Worm (Caenorhabditis elegans) whole organism, dauer: Measurements from ENCODE around the gene Y75B8A.7.
"Not testable (repeated sequence)": the region's sequence is repeated elsewhere in the genome, so short reads cannot be mapped to it uniquely, and the experiment has no call there.

Experiments used
- unc-62 ChIP-seq: sonication (generic microtip); optimal IDR thresholded peaks from 2 replicates; lab custom pipeline; 2017; ENCODE audit warnings: missing biosample characterization, missing genetic modification reagents, missing genetic modification characterization

Gene Y75B8A.7

DNA sequence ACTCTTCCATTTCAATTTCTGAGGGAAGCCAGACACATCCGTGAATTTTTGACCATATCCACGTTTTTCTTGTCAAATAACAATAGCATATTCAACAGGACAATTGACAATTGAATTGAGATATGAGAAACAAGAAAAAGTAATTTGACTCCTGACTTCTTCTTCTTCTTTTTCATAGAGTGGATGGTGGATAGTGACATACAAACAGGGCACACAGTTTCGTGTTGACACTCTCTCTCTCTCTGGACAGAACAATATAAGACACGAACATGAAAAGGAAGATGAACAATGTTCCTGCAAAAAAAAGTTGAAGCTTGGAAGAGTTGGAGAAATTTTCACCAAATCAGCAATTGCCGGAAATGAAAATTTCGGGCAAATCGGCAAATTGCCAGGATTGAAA, 1.6 kb upstream of the Y75B8A.7 start:
- no peak for TF ChIP-seq unc-62 (GFP tag; lab: Kevin White, UChicago)

DNA sequence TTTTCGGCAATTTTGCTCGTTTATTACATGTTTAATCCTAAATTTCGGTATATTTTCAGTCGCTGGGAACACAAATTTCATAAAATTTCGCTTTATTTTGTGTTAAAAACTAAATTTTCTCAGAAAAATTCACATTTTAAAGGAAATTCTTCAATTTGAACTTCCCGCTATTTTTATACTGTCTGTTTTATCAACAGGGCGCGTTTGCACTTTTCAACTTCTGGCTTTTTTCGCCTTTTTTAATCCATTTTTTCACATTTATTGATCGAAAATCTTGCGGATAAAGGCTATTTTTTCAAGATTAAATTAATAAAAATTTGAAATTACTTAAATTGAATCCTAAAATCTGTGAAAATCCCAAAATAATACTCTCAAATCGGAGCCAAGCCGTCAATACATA, 542 bp upstream of the Y75B8A.7 start:
- no peak for TF ChIP-seq unc-62 (GFP tag; lab: Kevin White, UChicago)

DNA sequence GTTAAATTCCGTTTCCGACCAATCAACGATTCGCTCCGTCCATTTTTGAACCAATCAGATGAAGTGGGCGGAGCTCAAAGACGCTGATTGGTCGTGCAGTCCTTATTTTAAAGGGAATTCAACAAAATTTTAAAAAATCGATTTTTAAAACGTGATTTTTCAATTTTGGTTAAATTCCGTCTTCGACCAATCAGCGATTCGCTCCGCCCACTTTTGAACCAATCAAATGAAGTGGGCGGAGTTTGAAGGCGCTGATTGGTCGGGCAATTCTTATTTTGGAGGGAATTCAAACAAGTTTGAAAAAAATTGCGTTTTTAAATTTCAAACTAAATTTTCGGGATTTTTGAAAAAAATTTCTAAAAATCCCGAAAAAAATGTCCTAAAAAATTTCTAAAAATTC, 815 bp downstream of the Y75B8A.7 start:
- no peak for TF ChIP-seq unc-62 (GFP tag; lab: Kevin White, UChicago)

DNA sequence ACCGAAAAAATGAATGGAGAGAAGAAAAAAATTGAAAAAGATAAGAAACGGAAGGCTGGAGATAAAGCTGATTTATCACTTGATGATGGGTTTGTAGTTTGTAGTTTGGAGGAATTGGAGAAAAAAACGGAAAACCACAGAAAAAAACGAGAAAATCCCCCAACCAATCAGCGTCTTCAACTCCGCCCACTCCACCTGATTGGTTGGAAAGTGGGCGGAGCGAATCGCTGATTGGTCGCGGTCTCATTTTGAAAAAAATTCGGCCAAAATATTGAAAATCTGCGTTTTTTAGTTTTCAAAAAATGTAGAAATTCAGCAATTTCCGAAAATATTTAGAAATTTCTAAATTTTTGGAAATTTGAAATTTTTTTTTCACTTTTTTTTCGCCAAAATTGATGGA, 3.1 kb downstream of the Y75B8A.7 start:
- no peak for TF ChIP-seq unc-62 (GFP tag; lab: Kevin White, UChicago)

DNA sequence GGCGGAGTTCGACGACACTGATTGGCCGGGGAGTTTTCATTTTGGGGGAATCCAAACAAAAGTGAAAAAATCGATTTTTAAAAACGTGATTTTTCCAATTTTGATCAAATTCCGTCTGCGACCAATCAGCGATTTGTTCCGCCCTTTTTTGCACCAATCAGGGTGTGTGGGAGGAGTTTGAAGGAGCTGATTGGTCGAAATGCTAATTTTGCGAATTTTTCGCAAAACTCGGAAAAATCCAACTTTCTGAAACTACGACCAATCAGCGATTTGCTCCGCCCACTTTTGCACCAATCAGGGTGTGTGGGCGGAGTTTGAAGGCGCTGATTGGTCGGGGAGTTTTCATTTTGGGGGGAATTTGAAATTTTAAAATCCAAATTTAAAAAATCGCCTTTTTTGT, 3.9 kb downstream of the Y75B8A.7 start:
- no peak for TF ChIP-seq unc-62 (GFP tag; lab: Kevin White, UChicago)

DNA sequence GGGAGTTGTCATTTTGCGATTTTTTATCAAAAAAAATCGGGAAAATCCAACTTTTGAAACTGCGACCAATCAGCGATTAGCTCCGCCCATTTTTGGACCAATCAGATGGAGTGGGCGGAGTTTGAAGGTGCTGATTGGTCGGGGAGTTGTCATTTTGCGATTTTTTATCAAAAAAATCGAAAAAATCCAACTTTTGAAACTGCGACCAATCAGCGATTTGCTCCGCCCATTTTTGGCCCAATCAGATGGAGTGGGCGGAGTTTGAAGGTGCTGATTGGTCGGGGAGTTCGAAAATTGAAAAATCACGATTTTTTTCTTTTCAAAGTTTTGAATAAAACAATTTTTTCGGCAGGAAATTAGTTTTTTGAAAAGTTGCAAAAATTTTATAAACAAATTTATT, 4.9 kb downstream of the Y75B8A.7 start:
- no peak for TF ChIP-seq unc-62 (GFP tag; lab: Kevin White, UChicago)

DNA sequence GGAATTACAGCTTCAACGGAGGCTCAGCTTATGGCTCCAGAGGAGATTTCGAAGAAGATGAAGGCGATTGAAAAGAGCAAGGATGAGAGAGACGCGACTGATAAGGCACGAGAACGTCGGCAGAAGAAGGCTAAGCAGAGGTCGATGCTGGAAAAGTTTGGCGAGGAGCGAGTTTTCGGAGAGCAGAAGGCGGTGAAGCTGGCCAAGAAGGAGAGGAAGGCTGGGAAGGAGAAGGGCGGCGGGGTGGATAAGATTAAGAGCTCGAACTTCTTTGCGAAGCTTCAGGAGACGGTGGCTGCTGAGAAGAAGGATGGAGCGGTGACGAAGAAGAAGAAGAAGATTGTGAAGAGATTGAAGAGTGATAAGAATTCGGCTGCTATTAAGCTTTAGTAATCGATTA, 6.5 kb downstream of the Y75B8A.7 start:
- no peak for TF ChIP-seq unc-62 (GFP tag; lab: Kevin White, UChicago)

DNA sequence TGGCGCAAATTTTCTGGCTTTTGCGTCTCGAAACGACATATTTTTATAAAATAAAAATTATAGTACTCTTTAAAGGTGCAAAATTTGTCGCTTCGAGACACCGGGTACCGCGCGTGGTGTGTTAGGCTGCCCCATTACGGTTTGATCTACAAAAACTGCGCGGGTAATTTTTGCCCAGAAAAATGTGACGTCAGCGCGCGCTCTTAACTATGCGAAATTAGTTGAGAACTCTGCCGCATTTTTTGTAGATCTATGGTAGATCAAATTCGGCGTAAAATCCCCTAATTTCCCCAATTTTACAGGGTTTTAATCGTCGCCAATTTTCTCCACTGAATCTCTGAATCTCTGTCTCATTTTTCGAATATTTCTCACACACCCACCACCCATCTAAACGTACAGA, 7.8 kb downstream of the Y75B8A.7 start, which contains the start of gene Y75B8A.8:
Y75B8A.8 (plus strand) TSS at position 301 of the 400 bp plus-strand sequence.
- no peak for TF ChIP-seq unc-62 (GFP tag; lab: Kevin White, UChicago)

DNA sequence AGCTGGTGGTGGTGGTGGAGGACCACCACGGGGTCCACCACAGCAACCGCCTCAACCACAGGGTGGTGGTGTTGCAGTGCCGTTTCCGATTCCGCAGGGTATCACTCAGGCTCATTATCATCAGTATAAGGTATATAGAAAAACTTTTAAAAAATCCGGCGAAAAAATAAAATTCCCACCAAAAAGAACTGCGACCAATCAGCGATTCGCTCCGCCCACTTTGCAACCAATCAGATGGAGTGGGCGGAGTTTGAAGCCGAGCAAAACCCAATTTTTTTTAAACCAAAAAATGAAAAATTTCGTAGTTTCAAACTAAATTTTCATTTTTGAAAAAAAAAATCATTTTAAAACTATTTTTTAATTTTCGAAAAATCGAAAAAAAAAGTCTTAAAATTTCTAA, 8.2 kb downstream of the Y75B8A.7 start:
- no peak for TF ChIP-seq unc-62 (GFP tag; lab: Kevin White, UChicago)

DNA sequence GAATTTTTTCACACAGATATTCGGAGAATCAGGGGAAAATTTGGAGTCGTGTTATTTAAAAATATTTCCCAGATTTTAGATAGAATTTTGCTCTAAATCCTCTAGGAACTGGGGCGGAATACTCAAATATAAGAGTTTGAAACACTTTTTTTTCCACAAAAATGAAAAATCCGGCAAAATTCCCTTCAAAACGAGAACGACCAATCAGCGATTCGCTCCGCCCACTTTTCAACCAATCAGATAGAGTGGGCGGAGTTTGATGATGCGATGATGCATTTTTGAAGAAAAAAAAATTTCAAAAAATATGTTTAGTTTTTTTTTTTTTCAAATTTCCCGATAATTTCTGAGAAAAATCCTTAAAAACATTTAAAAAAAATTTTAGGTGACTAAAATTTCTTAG, 11.7 kb downstream of the Y75B8A.7 start:
- TF ChIP-seq unc-62 (GFP tag; lab: Kevin White, UChicago) = no peak

DNA sequence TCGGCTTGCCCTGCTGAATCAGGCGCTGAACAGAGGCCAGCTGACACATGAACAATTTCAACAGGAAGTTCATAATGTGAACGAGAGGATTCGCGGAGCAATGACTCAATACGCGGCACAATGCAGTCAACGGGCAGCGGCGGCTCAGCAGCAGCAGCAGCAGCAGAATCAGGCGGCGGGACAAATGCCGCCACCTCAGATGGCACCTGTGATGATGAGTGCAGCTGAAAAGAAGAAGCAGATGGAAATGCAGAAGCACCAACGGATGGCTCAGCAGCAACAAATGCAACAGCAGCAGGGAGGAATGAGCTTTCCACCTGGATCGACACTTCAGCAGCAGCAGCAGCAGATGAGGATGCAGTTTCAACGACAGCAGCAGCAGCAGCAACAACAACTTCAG, 12.6 kb downstream of the Y75B8A.7 start:
- no peak for TF ChIP-seq unc-62 (GFP tag; lab: Kevin White, UChicago)

DNA sequence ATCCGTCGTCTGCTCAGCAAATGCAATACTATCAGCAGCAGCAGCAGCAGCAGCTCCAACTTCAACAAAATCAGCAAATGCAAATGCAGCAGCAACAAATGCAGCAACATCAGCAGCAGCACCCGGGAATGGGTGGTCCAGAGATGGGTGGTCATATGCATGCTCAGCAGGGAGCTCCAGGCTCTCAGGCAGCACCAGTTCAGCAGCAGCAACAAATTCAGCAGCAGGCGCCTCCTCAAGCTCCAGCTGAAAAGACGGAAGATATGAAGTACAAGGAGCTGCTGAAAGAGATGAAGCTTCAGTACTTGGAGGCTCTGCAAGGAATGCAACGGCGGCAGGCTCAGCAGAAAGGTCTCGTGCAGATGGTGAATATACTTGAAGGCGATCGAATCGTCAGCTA, 14.3 kb downstream of the Y75B8A.7 start:
- TF ChIP-seq unc-62 (GFP tag; lab: Kevin White, UChicago) = no peak

DNA sequence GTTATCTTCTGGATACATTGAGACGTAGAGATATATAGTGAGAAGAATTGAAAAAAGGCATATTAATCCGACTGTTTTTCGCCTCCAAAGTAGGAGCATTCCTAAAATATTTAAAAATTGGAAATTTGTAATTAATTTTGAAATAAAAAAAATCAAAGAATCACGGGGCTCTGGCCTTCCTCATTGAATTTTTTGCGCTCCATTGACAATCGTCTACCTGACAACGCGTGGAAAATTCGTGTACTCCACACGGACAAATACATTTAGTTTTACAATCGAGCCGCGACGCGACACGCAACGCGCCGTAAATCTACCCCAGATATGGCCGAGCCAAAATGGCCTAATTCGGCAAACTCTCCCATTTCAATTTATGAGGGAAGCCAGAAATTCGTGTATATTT, 24.4 kb downstream of the Y75B8A.7 start, which contains the start of gene gly-11:
gly-11 (minus strand) TSS at position 101 of the 400 bp plus-strand sequence.
- TF ChIP-seq unc-62 (GFP tag; lab: Kevin White, UChicago) = not testable (repeated sequence)

DNA sequence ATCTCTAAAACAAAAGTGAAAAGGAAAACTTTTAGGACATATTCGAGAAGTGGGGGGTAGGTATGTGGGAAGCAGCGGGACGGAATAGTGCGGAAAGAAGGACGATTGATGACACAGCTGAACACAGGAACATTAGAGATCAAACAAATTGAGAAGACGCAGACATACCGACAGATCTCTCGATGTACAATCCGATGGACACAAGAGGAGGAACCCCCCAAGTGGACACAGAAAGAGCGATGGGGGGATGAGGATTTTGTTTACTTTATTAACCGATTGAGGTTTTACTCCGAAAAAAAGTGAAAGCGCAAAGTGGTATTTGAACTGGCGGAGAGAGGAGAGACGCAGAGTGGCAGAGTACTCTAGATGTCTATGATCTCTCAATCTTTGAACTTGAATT, 25.4 kb downstream of the Y75B8A.7 start:
- no peak for TF ChIP-seq unc-62 (GFP tag; lab: Kevin White, UChicago)

DNA sequence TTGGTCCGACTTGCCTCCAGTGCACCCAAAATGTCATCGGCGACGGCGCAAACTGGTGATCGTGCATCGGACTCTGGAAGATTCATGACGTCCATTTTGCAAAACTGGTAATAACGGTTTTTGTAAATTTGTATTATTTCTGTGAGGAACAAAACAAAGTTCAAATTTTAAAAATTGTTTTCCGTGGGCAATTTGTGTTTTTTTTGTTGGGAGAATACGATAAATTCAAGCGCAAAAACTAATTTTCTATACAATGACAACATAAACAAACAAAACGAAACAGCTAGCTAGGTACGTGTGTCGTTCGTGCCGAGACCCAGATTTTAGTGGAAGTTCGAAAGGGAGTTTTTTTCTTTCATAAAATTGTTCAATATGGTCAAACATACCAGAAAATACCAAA, 30.2 kb downstream of the Y75B8A.7 start, which contains the start of gene Y75B8A.10:
Y75B8A.10 (minus strand) TSS at position 101 of the 400 bp plus-strand sequence.
- no peak for TF ChIP-seq unc-62 (GFP tag; lab: Kevin White, UChicago)

DNA sequence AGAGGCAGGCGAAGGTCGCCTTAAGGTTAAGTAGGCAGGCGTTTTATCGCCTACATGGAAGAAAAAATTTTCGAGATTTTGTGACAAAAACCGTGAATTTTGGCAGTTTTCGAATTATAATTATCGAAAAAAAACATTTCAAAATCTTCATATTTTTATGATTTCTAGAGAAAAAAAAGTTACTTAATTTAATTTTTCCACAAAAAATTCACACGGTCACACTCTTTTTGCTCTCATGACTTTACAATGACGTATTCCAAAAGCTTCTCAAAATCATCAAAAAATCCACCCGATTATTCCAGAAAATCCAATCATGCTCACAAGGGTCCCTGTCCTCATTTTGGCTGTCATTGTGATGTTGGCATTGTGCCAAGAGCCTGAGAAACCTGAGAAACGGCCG, 33.4 kb downstream of the Y75B8A.7 start, which contains the start of gene lury-1:
lury-1 (plus strand) TSS at position 301 of the 400 bp plus-strand sequence.
- no peak for TF ChIP-seq unc-62 (GFP tag; lab: Kevin White, UChicago)

DNA sequence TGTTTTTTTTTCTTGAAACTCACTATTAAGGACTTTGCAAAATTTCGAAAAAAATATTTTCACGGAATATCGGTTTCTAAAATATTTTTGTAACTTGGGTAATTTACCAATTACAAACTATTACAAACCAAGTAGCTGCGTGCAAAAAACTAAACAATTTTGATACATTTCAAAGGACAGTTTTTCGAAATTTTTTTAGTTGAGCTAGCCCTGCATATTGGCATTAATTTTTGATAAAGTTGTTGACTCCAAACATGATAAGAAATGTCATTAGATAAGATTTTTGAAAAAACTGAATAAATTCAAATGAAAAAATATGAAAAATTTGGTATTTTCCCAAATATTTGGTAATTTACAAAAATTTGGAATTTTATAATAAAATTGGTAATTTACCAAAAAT, 35.5 kb downstream of the Y75B8A.7 start:
- no peak for TF ChIP-seq unc-62 (GFP tag; lab: Kevin White, UChicago)

DNA sequence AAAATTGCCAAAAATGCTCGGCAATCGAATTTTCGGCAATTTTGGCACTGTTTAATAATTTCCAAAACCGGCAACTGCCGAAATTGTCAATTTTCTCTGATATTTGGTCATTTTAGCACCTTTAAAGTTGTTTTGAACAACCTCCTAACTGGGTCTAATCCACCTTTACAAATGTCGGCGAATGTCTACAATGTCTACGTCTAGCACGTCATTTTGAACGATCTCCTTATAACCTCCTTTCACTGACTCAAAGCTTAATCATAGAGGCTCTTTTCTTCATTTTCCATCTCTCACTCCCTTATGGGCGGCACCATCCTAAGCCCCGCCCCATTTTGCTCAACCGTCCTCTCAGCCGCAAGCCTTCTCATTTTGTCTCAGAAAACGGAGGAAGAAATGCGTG, 41.5 kb downstream of the Y75B8A.7 start, which contains the start of gene Y75B8A.44:
Y75B8A.44 (plus strand) TSS at position 301 of the 400 bp plus-strand sequence.
- TF ChIP-seq unc-62 (GFP tag; lab: Kevin White, UChicago) = no peak
